Fruit fly (Drosophila melanogaster) whole organism, embryonic: ENCODE results near the gene CG31191.

Experiments
- CG1024 ChIP-seq: fragments of 200-800 bp; sonication (Bioruptor generic); IDR thresholded peaks from 2 replicates; pipeline ENCODE4 v1.3.6; 2022; ENCODE audit warnings: missing biosample characterization, missing genetic modification characterization
- CG10321 ChIP-seq: fragments of 200-800 bp; sonication (Bioruptor generic); IDR thresholded peaks from 2 replicates; pipeline ENCODE4 v1.3.6; 2022; ENCODE audit warnings: missing biosample characterization, missing genetic modification characterization
- CG11247 ChIP-seq: fragments of 200-800 bp; sonication (Bioruptor generic); IDR thresholded peaks from 2 replicates; pipeline ENCODE4 v1.3.6; 2022; ENCODE audit warnings: missing biosample characterization, missing genetic modification characterization
- CG11398 ChIP-seq: fragments of 200-800 bp; sonication (Bioruptor generic); optimal IDR thresholded peaks from 2 replicates; lab custom pipeline; 2016; ENCODE audit warnings: missing biosample characterization, missing genetic modification characterization
- CG11695 ChIP-seq: fragments of 200-800 bp; sonication (Bioruptor generic); IDR thresholded peaks from 3 replicates; pipeline ENCODE4 v1.3.6; 2022; ENCODE audit warnings: missing biosample characterization, missing genetic modification characterization
- CG12299 ChIP-seq: fragments of 200-800 bp; sonication (Bioruptor generic); optimal IDR thresholded peaks from 2 replicates; lab custom pipeline; 2018; ENCODE audit warnings: missing biosample characterization, mild to moderate bottlenecking, missing genetic modification characterization
- CG13624 ChIP-seq: fragments of 200-800 bp; sonication (Bioruptor generic); optimal IDR thresholded peaks from 2 replicates; lab custom pipeline; 2016; ENCODE audit warnings: missing biosample characterization, missing genetic modification characterization
- CG15479 ChIP-seq: fragments of 200-800 bp; sonication (Bioruptor generic); optimal IDR thresholded peaks from 3 replicates; lab custom pipeline; 2019; ENCODE audit warnings: missing biosample characterization, mild to moderate bottlenecking, missing genetic modification characterization, moderate library complexity
- CG15696 ChIP-seq: fragments of 200-800 bp; sonication (Bioruptor generic); optimal IDR thresholded peaks from 2 replicates; lab custom pipeline; 2019; ENCODE audit warnings: missing biosample characterization, mild to moderate bottlenecking, missing genetic modification characterization, moderate library complexity
- CG16815 ChIP-seq: fragments of 200-800 bp; sonication (Bioruptor generic); optimal IDR thresholded peaks from 3 replicates; lab custom pipeline; 2017; ENCODE audit warnings: missing biosample characterization, mild to moderate bottlenecking, missing genetic modification characterization
- CG17359 ChIP-seq: fragments of 200-800 bp; sonication (Bioruptor generic); optimal IDR thresholded peaks from 3 replicates; lab custom pipeline; 2018; ENCODE audit warnings: missing biosample characterization, mild to moderate bottlenecking, missing genetic modification characterization, moderate library complexity
- CG2120 ChIP-seq: fragments of 200-800 bp; sonication (Bioruptor generic); optimal IDR thresholded peaks from 3 replicates; lab custom pipeline; 2016; ENCODE audit warnings: missing biosample characterization, missing genetic modification characterization
- CG31365 ChIP-seq: fragments of 200-800 bp; sonication (Bioruptor generic); optimal IDR thresholded peaks from 2 replicates; lab custom pipeline; 2018; ENCODE audit warnings: missing biosample characterization, mild to moderate bottlenecking, missing genetic modification characterization
- CG3163 ChIP-seq: fragments of 200-800 bp; sonication (Bioruptor generic); optimal IDR thresholded peaks from 3 replicates; lab custom pipeline; 2016; ENCODE audit warnings: missing biosample characterization, missing genetic modification characterization
- CG33557 ChIP-seq: fragments of 200-800 bp; sonication (Bioruptor generic); optimal IDR thresholded peaks from 2 replicates; lab custom pipeline; 2019; ENCODE audit warnings: missing biosample characterization, mild to moderate bottlenecking, missing genetic modification characterization, moderate library complexity
- CG4820 ChIP-seq: fragments of 200-800 bp; sonication (Bioruptor generic); optimal IDR thresholded peaks from 3 replicates; lab custom pipeline; 2016; ENCODE audit warnings: missing biosample characterization, missing genetic modification characterization
- CG5953 ChIP-seq: fragments of 200-800 bp; sonication (Bioruptor generic); IDR thresholded peaks from 2 replicates; pipeline ENCODE4 v1.3.6; 2022; ENCODE audit warnings: missing biosample characterization, missing genetic modification characterization
- CG6791 ChIP-seq: fragments of 200-800 bp; sonication (Bioruptor generic); IDR thresholded peaks from 3 replicates; pipeline ENCODE4 v1.3.6; 2022; ENCODE audit warnings: missing biosample characterization, missing genetic modification characterization; ENCODE audit not compliant: partially characterized antibody
- CG8765 ChIP-seq: fragments of 200-800 bp; sonication (Bioruptor generic); IDR thresholded peaks from 2 replicates; pipeline ENCODE4 v1.3.6; 2022; ENCODE audit warnings: missing biosample characterization, missing genetic modification characterization
- Dad ChIP-seq: fragments of 200-800 bp; sonication (Bioruptor generic); optimal IDR thresholded peaks from 3 replicates; lab custom pipeline; 2016; ENCODE audit warnings: missing biosample characterization, missing genetic modification characterization
- E2f2 ChIP-seq: fragments of 200-800 bp; sonication (Bioruptor generic); IDR thresholded peaks from 2 replicates; pipeline ENCODE4 v1.3.6; 2022; ENCODE audit warnings: missing biosample characterization, missing genetic modification characterization
- Gsc ChIP-seq: fragments of 200-800 bp; sonication (Bioruptor generic); IDR thresholded peaks from 2 replicates; pipeline ENCODE4 v1.3.6; 2022; ENCODE audit warnings: missing biosample characterization, missing genetic modification characterization
- H15 ChIP-seq: fragments of 200-800 bp; sonication (Bioruptor generic); IDR thresholded peaks from 3 replicates; pipeline ENCODE4 v1.3.6; 2022; ENCODE audit warnings: missing biosample characterization, missing genetic modification characterization
- H2.0 ChIP-seq: fragments of 200-800 bp; sonication (Bioruptor generic); IDR thresholded peaks from 2 replicates; pipeline ENCODE4 v1.3.6; 2022; ENCODE audit warnings: missing biosample characterization, missing genetic modification characterization
- Lpt ChIP-seq: fragments of >200 bp; optimal IDR thresholded peaks from 2 replicates; lab custom pipeline; 2018; ENCODE audit warnings: missing biosample characterization, missing genetic modification characterization
- NC2α ChIP-seq: fragments of 200-800 bp; sonication (Bioruptor generic); optimal IDR thresholded peaks from 2 replicates; lab custom pipeline; 2016; ENCODE audit warnings: missing biosample characterization, missing genetic modification characterization
- Ptx1 ChIP-seq: fragments of 200-800 bp; sonication (Bioruptor generic); IDR thresholded peaks from 2 replicates; pipeline ENCODE4 v1.3.6; 2022; ENCODE audit warnings: missing biosample characterization, missing genetic modification characterization
- Scr ChIP-seq: fragments of 200-800 bp; sonication (Bioruptor generic); IDR thresholded peaks from 2 replicates; pipeline ENCODE4 v1.3.6; 2022; ENCODE audit warnings: missing biosample characterization, missing genetic modification characterization; ENCODE audit not compliant: partially characterized antibody
- Sin3A ChIP-seq: fragments of >200 bp; optimal IDR thresholded peaks from 2 replicates; lab custom pipeline; 2018
- Spps ChIP-seq: fragments of 200-800 bp; sonication (Bioruptor generic); optimal IDR thresholded peaks from 2 replicates; lab custom pipeline; 2018; ENCODE audit warnings: missing biosample characterization, mild to moderate bottlenecking, missing genetic modification characterization
- Ssrp ChIP-seq: fragments of 200-800 bp; sonication (Bioruptor generic); optimal IDR thresholded peaks from 2 replicates; lab custom pipeline; 2018; ENCODE audit warnings: missing biosample characterization, mild to moderate bottlenecking, missing genetic modification characterization, moderate library complexity
- Xbp1 ChIP-seq: fragments of 200-800 bp; sonication (Bioruptor generic); optimal IDR thresholded peaks from 3 replicates; lab custom pipeline; 2016; ENCODE audit warnings: missing biosample characterization, mild to moderate bottlenecking, missing genetic modification characterization
- ac ChIP-seq: fragments of 200-800 bp; sonication (Bioruptor generic); optimal IDR thresholded peaks from 3 replicates; lab custom pipeline; 2017; ENCODE audit warnings: missing biosample characterization, mild to moderate bottlenecking, missing genetic modification characterization
- bbx ChIP-seq: fragments of 200-800 bp; sonication (Bioruptor generic); IDR thresholded peaks from 2 replicates; pipeline ENCODE4 v1.3.6; 2022; ENCODE audit warnings: missing biosample characterization, missing genetic modification characterization; ENCODE audit not compliant: partially characterized antibody
- bowl ChIP-seq: fragments of 200-800 bp; sonication (Bioruptor generic); IDR thresholded peaks from 2 replicates; pipeline ENCODE4 v1.3.6; 2022; ENCODE audit warnings: missing biosample characterization, missing genetic modification characterization
- btn ChIP-seq: fragments of 200-800 bp; sonication (Bioruptor generic); optimal IDR thresholded peaks from 2 replicates; lab custom pipeline; 2016; ENCODE audit warnings: missing biosample characterization, missing genetic modification characterization
- grau ChIP-seq: fragments of 200-800 bp; optimal IDR thresholded peaks from 3 replicates; lab custom pipeline; 2019; ENCODE audit warnings: missing biosample characterization, mild to moderate bottlenecking, missing genetic modification characterization, moderate library complexity
- hb ChIP-seq: fragments of 200-800 bp; sonication (Bioruptor generic); IDR thresholded peaks from 3 replicates; pipeline ENCODE4 v1.3.6; 2022; ENCODE audit warnings: missing biosample characterization, missing genetic modification characterization; ENCODE audit not compliant: partially characterized antibody
- hbn ChIP-seq: fragments of 200-800 bp; sonication (Bioruptor generic); IDR thresholded peaks from 2 replicates; pipeline ENCODE4 v1.3.6; 2022; ENCODE audit warnings: missing biosample characterization, missing genetic modification characterization; ENCODE audit not compliant: partially characterized antibody
- klu ChIP-seq: fragments of 200-800 bp; sonication (Bioruptor generic); IDR thresholded peaks from 2 replicates; pipeline ENCODE4 v1.3.6; 2022; ENCODE audit warnings: missing biosample characterization, missing genetic modification characterization
- knrl ChIP-seq: fragments of 200-800 bp; sonication (Bioruptor generic); IDR thresholded peaks from 3 replicates; pipeline ENCODE4 v1.3.6; 2022; ENCODE audit warnings: missing biosample characterization, missing genetic modification characterization; ENCODE audit not compliant: partially characterized antibody
- nmo ChIP-seq: fragments of 200-800 bp; sonication (Bioruptor generic); optimal IDR thresholded peaks from 2 replicates; lab custom pipeline; 2018; ENCODE audit warnings: missing biosample characterization, mild to moderate bottlenecking, missing genetic modification characterization, moderate library complexity
- pfk ChIP-seq: fragments of 200-800 bp; sonication (Bioruptor generic); optimal IDR thresholded peaks from 2 replicates; lab custom pipeline; 2018; ENCODE audit warnings: missing biosample characterization, mild to moderate bottlenecking, missing genetic modification characterization, moderate library complexity
- phol ChIP-seq: fragments of 200-800 bp; sonication (Bioruptor generic); optimal IDR thresholded peaks from 3 replicates; lab custom pipeline; 2018; ENCODE audit warnings: missing biosample characterization, mild to moderate bottlenecking, missing genetic modification characterization, moderate library complexity
- repo ChIP-seq: fragments of 200-800 bp; sonication (Bioruptor generic); optimal IDR thresholded peaks from 2 replicates; lab custom pipeline; 2016; ENCODE audit warnings: missing biosample characterization, missing genetic modification characterization
- salm ChIP-seq: fragments of 200-800 bp; sonication (Bioruptor generic); optimal IDR thresholded peaks from 2 replicates; lab custom pipeline; 2018; ENCODE audit warnings: missing biosample characterization, mild to moderate bottlenecking, missing genetic modification characterization
- sd ChIP-seq: fragments of 200-800 bp; sonication (Bioruptor generic); optimal IDR thresholded peaks from 3 replicates; lab custom pipeline; 2018; ENCODE audit warnings: missing biosample characterization, mild to moderate bottlenecking, missing genetic modification characterization, moderate library complexity
- slp2 ChIP-seq: fragments of 200-800 bp; sonication (Bioruptor generic); optimal IDR thresholded peaks from 2 replicates; lab custom pipeline; 2016; ENCODE audit warnings: missing biosample characterization, missing genetic modification characterization
- tll ChIP-seq, 2 experiments: fragments of 200-800 bp in 1 of 2; fragments of >200 bp in 1 of 2; sonication (Bioruptor generic) in 1 of 2; optimal IDR thresholded peaks; 2 replicates each; lab custom pipeline; 2017 to 2019; ENCODE audit warnings: missing biosample characterization in 2 of 2, missing genetic modification characterization in 2 of 2, mild to moderate bottlenecking in 1 of 2, moderate library complexity in 1 of 2
- tna ChIP-seq: fragments of 200-800 bp; sonication (Bioruptor generic); IDR thresholded peaks from 2 replicates; pipeline ENCODE4 v1.3.6; 2022; ENCODE audit warnings: missing biosample characterization, missing genetic modification characterization; ENCODE audit not compliant: partially characterized antibody
- unpg ChIP-seq: fragments of 200-800 bp; sonication (Bioruptor generic); optimal IDR thresholded peaks from 3 replicates; lab custom pipeline; 2018; ENCODE audit warnings: missing biosample characterization, mild to moderate bottlenecking, missing genetic modification characterization, moderate library complexity

CG31191 gene

DNA sequence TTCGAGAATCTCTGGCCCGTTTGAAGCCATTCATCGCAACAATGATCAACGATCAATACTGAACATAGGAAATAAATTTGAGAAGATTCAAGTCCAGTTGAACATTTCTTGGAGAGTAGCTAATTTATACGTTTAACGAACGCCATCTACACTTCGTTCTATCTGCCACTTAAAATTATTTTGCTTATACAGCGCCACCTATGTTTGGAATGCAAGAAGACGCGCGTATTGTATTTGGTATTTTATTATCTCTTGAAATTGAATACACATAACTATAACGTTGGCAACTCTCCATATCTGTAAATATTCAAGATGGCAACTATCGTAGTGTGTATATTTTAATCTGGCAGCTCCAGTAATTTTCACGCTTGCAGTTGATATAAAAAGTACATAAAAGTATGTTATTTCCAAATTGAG lies 2.7 kb upstream of the CG31191 start (continued):
- no peak for TF ChIP-seq CG11695 (GFP tag; lab: Robert Waterston, UW)
- peak; percentile 35 for TF ChIP-seq CG3163 (GFP tag; lab: Kevin White, UChicago)
- TF ChIP-seq pfk (GFP tag; lab: Kevin White, UChicago), result no peak
- TF ChIP-seq tll (GFP tag; optimal IDR thresholded peaks at IDR 0.05; lab: Kevin White, UChicago), result no peak
- TF ChIP-seq bbx (GFP tag; lab: Robert Waterston, UW), result peak; percentile 38; the same call in 1 of the 2 replicates
- TF ChIP-seq Gsc (GFP tag; lab: Robert Waterston, UW), result no peak
- peak; percentile 59 for TF ChIP-seq E2f2
- no peak for TF ChIP-seq hbn (GFP tag; lab: Robert Waterston, UW)
- peak; percentile 62; the same call in 1 of the 2 replicates for TF ChIP-seq CG11247
- no peak for TF ChIP-seq CG11398 (GFP tag; lab: Kevin White, UChicago)
- no peak for TF ChIP-seq CG1024 (GFP tag; lab: Robert Waterston, UW)
- TF ChIP-seq Xbp1 (GFP tag; lab: Kevin White, UChicago), result peak; percentile 65
- TF ChIP-seq H15, result no peak
- no peak for TF ChIP-seq H2.0 (GFP tag; lab: Robert Waterston, UW)
- no peak for TF ChIP-seq CG5953
- peak; percentile 40 for TF ChIP-seq grau (tag; lab: Kevin White, UChicago)
- TF ChIP-seq CG8765 (GFP tag; lab: Robert Waterston, UW), result no peak
- no peak for TF ChIP-seq salm (tag; lab: Kevin White, UChicago)
- TF ChIP-seq Spps, result no peak
- peak; percentile 42 for TF ChIP-seq CG13624 (GFP tag; lab: Kevin White, UChicago)
- TF ChIP-seq Sin3A (lab: Kevin White, UChicago), result no peak
- TF ChIP-seq CG2120 (GFP tag; lab: Kevin White, UChicago), result peak; percentile 42
- TF ChIP-seq CG10321, result no peak
- TF ChIP-seq slp2 (GFP tag; lab: Kevin White, UChicago), result peak; percentile 12
- peak; percentile 3 for TF ChIP-seq CG17359 (tag; lab: Kevin White, UChicago)
- no peak for TF ChIP-seq CG4820
- no peak for TF ChIP-seq ac (GFP tag; lab: Kevin White, UChicago)
- TF ChIP-seq CG16815 (GFP tag; lab: Kevin White, UChicago), result no peak
- no peak for TF ChIP-seq Dad (GFP tag; lab: Kevin White, UChicago)
- TF ChIP-seq repo, result no peak
- no peak for TF ChIP-seq CG33557 (GFP tag; lab: Kevin White, UChicago)
- no peak for TF ChIP-seq sd (tag; lab: Kevin White, UChicago)
- TF ChIP-seq CG6791, result peak; percentile 72
- TF ChIP-seq CG15479, result no peak
- peak; percentile 23 for TF ChIP-seq NC2α
- no peak for TF ChIP-seq CG12299
- peak; percentile 39 for TF ChIP-seq CG31365 (tag; lab: Kevin White, UChicago)
- TF ChIP-seq Ssrp (tag; lab: Kevin White, UChicago), result no peak
- TF ChIP-seq Ptx1, result 0 out of 2 replicates have a peak, but pooled peaks have one; percentile 31
- no peak for TF ChIP-seq unpg (GFP tag; lab: Kevin White, UChicago)
- no peak for TF ChIP-seq phol (tag; lab: Kevin White, UChicago)
- no peak for TF ChIP-seq nmo (GFP tag; lab: Kevin White, UChicago)
- no peak for TF ChIP-seq Lpt
- no peak; the same call in 2 of the 3 replicates for TF ChIP-seq knrl
- TF ChIP-seq klu (GFP tag; lab: Robert Waterston, UW), result no peak
- TF ChIP-seq CG15696 (tag; lab: Kevin White, UChicago), result peak; percentile 53
- no peak for TF ChIP-seq tna (GFP tag; lab: Robert Waterston, UW)
- TF ChIP-seq hb, result no peak
- TF ChIP-seq btn (GFP tag; lab: Kevin White, UChicago), result no peak
- TF ChIP-seq Scr (GFP tag; lab: Robert Waterston, UW), result no peak
- TF ChIP-seq bowl (GFP tag; lab: Robert Waterston, UW), result no peak
